Worm (Caenorhabditis elegans) whole organism, late embryonic: ENCODE results near the gene C14C11.7.

ENCODE experiments used
- K02D7.2 ChIP-seq: sonication (generic microtip); optimal IDR thresholded peaks from 2 replicates; lab custom pipeline; 2017; ENCODE audit warnings: mild to moderate bottlenecking, missing genetic modification characterization, missing compliant biosample characterization
- K09A11.1 ChIP-seq: sonication (generic microtip); optimal IDR thresholded peaks from 2 replicates; lab custom pipeline; 2017; ENCODE audit warnings: antibody characterized with exemption, mild to moderate bottlenecking, missing genetic modification characterization, missing compliant biosample characterization; ENCODE audit not compliant: insufficient read depth
- ahr-1 ChIP-seq: sonication (generic microtip); optimal IDR thresholded peaks from 2 replicates; lab custom pipeline; 2016; ENCODE audit warnings: missing genetic modification characterization, missing compliant biosample characterization
- ceh-14 ChIP-seq: sonication (generic microtip); optimal IDR thresholded peaks from 2 replicates; lab custom pipeline; 2016; ENCODE audit warnings: missing genotype, missing genetic modification characterization, missing compliant biosample characterization
- ceh-18 ChIP-seq: sonication (generic microtip); optimal IDR thresholded peaks from 2 replicates; lab custom pipeline; 2016; ENCODE audit warnings: missing genetic modification characterization, missing compliant biosample characterization
- ceh-2 ChIP-seq: sonication (generic microtip); optimal IDR thresholded peaks from 2 replicates; lab custom pipeline; 2016; ENCODE audit warnings: missing genotype, missing genetic modification characterization, missing compliant biosample characterization
- ceh-22 ChIP-seq: sonication (generic microtip); optimal IDR thresholded peaks from 2 replicates; lab custom pipeline; 2017; ENCODE audit warnings: missing biosample characterization, missing genetic modification characterization
- ceh-24 ChIP-seq: sonication (generic microtip); optimal IDR thresholded peaks from 2 replicates; lab custom pipeline; 2016; ENCODE audit warnings: mild to moderate bottlenecking, missing genetic modification characterization, missing compliant biosample characterization
- ceh-34 ChIP-seq: sonication (generic microtip); optimal IDR thresholded peaks from 2 replicates; lab custom pipeline; 2016; ENCODE audit warnings: mild to moderate bottlenecking, missing genetic modification characterization, missing compliant biosample characterization
- ceh-45 ChIP-seq: fragments of 200-800 bp; sonication (Bioruptor generic); IDR thresholded peaks from 2 replicates; pipeline ENCODE4 v1.3.6; 2022; ENCODE audit warnings: missing genetic modification reagents, missing genetic modification characterization, missing compliant biosample characterization
- ceh-6 ChIP-seq: fragments of 200-800 bp; sonication (Bioruptor generic); optimal IDR thresholded peaks from 2 replicates; lab custom pipeline; 2018; ENCODE audit warnings: mild to moderate bottlenecking, missing genetic modification characterization, missing compliant biosample characterization
- dmd-4 ChIP-seq: sonication (generic microtip); optimal IDR thresholded peaks from 2 replicates; lab custom pipeline; 2016; ENCODE audit warnings: borderline replicate concordance, missing genetic modification characterization, missing compliant biosample characterization
- elt-2 ChIP-seq: sonication (generic microtip); optimal IDR thresholded peaks from 2 replicates; lab custom pipeline; 2016; ENCODE audit warnings: missing genetic modification reagents, missing genetic modification characterization, missing compliant biosample characterization
- fax-1 ChIP-seq: sonication (generic microtip); optimal IDR thresholded peaks from 2 replicates; lab custom pipeline; 2016; ENCODE audit warnings: missing genotype, missing genetic modification characterization, missing compliant biosample characterization
- fkh-10 ChIP-seq: fragments of 150-350 bp; optimal IDR thresholded peaks from 2 replicates; lab custom pipeline; 2014; ENCODE audit warnings: missing biosample characterization, missing genetic modification reagents, missing genetic modification characterization
- hlh-8 ChIP-seq: sonication (generic microtip); optimal IDR thresholded peaks from 2 replicates; lab custom pipeline; 2016; ENCODE audit warnings: missing genotype, missing genetic modification characterization, missing compliant biosample characterization
- lin-11 ChIP-seq: fragments of 200-800 bp; sonication (Bioruptor generic); optimal IDR thresholded peaks from 2 replicates; lab custom pipeline; 2018; ENCODE audit warnings: mild to moderate bottlenecking, missing genetic modification characterization, missing compliant biosample characterization
- mec-3 ChIP-seq: sonication (generic microtip); optimal IDR thresholded peaks from 2 replicates; lab custom pipeline; 2016; ENCODE audit warnings: borderline replicate concordance, missing genetic modification characterization, missing compliant biosample characterization
- nfya-1 ChIP-seq: sonication (generic microtip); optimal IDR thresholded peaks from 2 replicates; lab custom pipeline; 2017; ENCODE audit warnings: missing genetic modification characterization, mild to moderate bottlenecking, missing compliant biosample characterization, antibody characterized with exemption, moderate library complexity
- nhr-11 ChIP-seq: fragments of 150-350 bp; optimal IDR thresholded peaks from 2 replicates; lab custom pipeline; 2014; ENCODE audit warnings: missing biosample characterization, missing genetic modification characterization
- nhr-232 ChIP-seq: sonication (generic microtip); optimal IDR thresholded peaks from 2 replicates; lab custom pipeline; 2016; ENCODE audit warnings: missing genetic modification characterization, missing compliant biosample characterization
- npax-4 ChIP-seq: sonication (generic microtip); optimal IDR thresholded peaks from 2 replicates; lab custom pipeline; 2016; ENCODE audit warnings: missing genetic modification characterization, missing compliant biosample characterization
- pat-9 ChIP-seq: fragments of 200-800 bp; sonication (Bioruptor generic); optimal IDR thresholded peaks from 2 replicates; lab custom pipeline; 2018; ENCODE audit warnings: mild to moderate bottlenecking, missing genetic modification characterization, moderate library complexity, missing compliant biosample characterization
- pax-1 ChIP-seq: fragments of 150-350 bp; optimal IDR thresholded peaks from 2 replicates; lab custom pipeline; 2014; ENCODE audit warnings: missing biosample characterization, missing genetic modification characterization
- pha-2 ChIP-seq: sonication (generic microtip); optimal IDR thresholded peaks from 2 replicates; lab custom pipeline; 2017; ENCODE audit warnings: mild to moderate bottlenecking, missing genetic modification characterization, missing compliant biosample characterization
- pqm-1 ChIP-seq: sonication (generic microtip); optimal IDR thresholded peaks from 2 replicates; lab custom pipeline; 2016; ENCODE audit warnings: missing genetic modification characterization, missing compliant biosample characterization
- pros-1 ChIP-seq: fragments of 150-350 bp; optimal IDR thresholded peaks from 2 replicates; lab custom pipeline; 2014; ENCODE audit warnings: missing biosample characterization, missing genetic modification reagents, missing genetic modification characterization
- ref-2 ChIP-seq: sonication (generic microtip); optimal IDR thresholded peaks from 2 replicates; lab custom pipeline; 2016; ENCODE audit warnings: missing genetic modification characterization, missing compliant biosample characterization
- rnt-1 ChIP-seq: sonication (generic microtip); optimal IDR thresholded peaks from 2 replicates; lab custom pipeline; 2016; ENCODE audit warnings: missing genetic modification characterization, missing compliant biosample characterization
- sdc-2 ChIP-seq: sonication (generic microtip); optimal IDR thresholded peaks from 2 replicates; lab custom pipeline; 2016; ENCODE audit warnings: missing genotype, missing genetic modification characterization, missing compliant biosample characterization
- syd-9 ChIP-seq: sonication (generic microtip); optimal IDR thresholded peaks from 2 replicates; lab custom pipeline; 2016; ENCODE audit warnings: mild to moderate bottlenecking, missing genetic modification characterization, moderate library complexity, missing compliant biosample characterization
- tbx-7 ChIP-seq: sonication (generic microtip); optimal IDR thresholded peaks from 2 replicates; lab custom pipeline; 2016; ENCODE audit warnings: missing genotype, missing genetic modification characterization, missing compliant biosample characterization
- ttx-3 ChIP-seq: sonication (generic microtip); optimal IDR thresholded peaks from 2 replicates; lab custom pipeline; 2016; ENCODE audit warnings: missing genetic modification reagents, missing genetic modification characterization, missing compliant biosample characterization
- unc-3 ChIP-seq, 2 experiments: fragments of 200-800 bp in 1 of 2; sonication (Bioruptor generic) in 1 of 2; sonication (generic microtip) in 1 of 2; conservative IDR thresholded peaks in 1 of 2; optimal IDR thresholded peaks in 1 of 2; 2 replicates each; pipeline versions ENCODE4 v1.3.6 to Lab custom; 2016 to 2022; ENCODE audit warnings: missing compliant biosample characterization in 2 of 2, missing genetic modification characterization in 2 of 2, missing genetic modification reagents in 1 of 2
- unc-42 ChIP-seq: sonication (generic microtip); optimal IDR thresholded peaks from 2 replicates; lab custom pipeline; 2016; ENCODE audit warnings: missing genotype, missing genetic modification characterization, missing compliant biosample characterization
- unc-55 ChIP-seq: sonication (generic microtip); optimal IDR thresholded peaks from 2 replicates; lab custom pipeline; 2017; ENCODE audit warnings: missing biosample characterization, missing genetic modification reagents, missing genetic modification characterization
- zip-5 ChIP-seq: sonication (generic microtip); optimal IDR thresholded peaks from 2 replicates; lab custom pipeline; 2016; ENCODE audit warnings: missing genetic modification characterization, missing compliant biosample characterization
- ztf-16 ChIP-seq: sonication (generic microtip); optimal IDR thresholded peaks from 2 replicates; lab custom pipeline; 2017; ENCODE audit warnings: missing genetic modification characterization, missing compliant biosample characterization

C14C11.7 gene

DNA sequence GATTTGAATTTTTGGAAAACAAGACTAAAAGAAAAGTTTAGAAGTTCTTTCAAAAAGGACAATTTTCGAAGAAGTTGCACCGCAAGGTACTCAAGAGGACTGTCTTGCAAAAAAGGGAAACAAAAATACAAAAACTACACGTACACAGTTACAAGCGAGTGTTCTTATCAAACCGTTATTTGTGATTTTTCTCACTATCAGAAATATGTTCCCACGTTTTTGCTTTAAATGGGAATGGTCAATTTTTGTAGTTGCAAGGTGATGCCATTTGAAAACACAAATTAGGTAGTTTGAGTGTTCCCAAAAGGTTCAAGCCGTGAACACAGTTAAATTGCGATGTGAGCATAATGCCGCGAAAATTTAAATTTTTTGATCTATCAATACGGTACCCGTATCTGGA lies 30.3 kb upstream of the C14C11.7 start:
- TF ChIP-seq dmd-4 (no peak), fkh-10 (no peak), pros-1 (tag; lab: Kevin White, UChicago) (no peak), mec-3 (no peak), nhr-232 (tag; lab: Kevin White, UChicago) (no peak), syd-9 (tag; lab: Kevin White, UChicago) (no peak)

DNA sequence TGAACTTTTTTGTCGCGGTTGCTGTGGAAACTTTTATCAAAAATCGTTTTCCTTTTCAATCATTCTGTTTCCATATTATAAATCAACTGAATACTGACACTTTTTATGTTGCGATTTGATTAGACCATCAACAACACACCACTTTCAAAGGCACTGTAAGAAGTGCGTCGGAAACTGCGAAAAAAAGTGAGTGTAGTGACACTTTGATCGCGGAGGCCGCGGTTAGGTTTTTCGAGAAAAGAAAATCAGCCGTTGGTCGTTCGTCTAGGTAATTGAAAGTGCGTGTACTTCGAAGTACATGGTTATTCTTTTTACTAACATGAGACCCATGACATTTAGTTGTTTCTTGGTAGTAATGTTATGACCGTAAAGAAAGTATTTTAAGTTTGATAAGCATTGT lies 29.7 kb upstream of the C14C11.7 start:
- no peak for TF ChIP-seq ceh-6 (GFP tag; lab: Kevin White, UChicago)

DNA sequence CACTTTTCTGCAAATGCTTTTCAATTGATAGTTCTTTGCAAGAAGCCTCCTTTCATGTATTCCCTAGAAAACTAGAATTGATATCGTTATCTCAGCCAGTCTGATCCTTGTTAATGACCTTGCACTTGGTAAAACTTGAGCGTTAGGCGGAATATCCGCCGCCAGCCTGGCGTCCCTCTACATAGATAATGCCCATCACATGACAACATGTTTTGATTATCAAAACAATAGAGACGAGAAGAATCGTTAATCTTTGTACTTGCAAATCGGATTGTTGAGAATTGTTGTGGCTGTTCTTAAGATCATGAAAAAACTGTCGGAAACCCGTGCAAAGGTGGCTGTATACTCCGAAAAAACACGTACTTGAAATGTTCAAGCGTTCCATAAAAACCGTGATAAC lies 27.7 kb upstream of the C14C11.7 start:
- TF ChIP-seq zip-5 (tag; lab: Kevin White, UChicago) (no peak), ceh-14 (tag; lab: Kevin White, UChicago) (no peak), rnt-1 (tag; lab: Kevin White, UChicago) (no peak)

- TF ChIP-seq pqm-1 (tag; lab: Kevin White, UChicago) (no peak), nhr-11 (tag; lab: Kevin White, UChicago) (no peak), sdc-2 (tag; lab: Kevin White, UChicago) (no peak), ref-2 (tag; lab: Kevin White, UChicago) (no peak), ceh-24 (tag; lab: Kevin White, UChicago) (no peak), npax-4 (tag; lab: Kevin White, UChicago) (no peak), ceh-18 (no peak)
- TF ChIP-seq, all 69 proteins: peak for 0
These were observed 25.9 kb upstream of the C14C11.7 start, which contains the start of gene F25B4.8 for ce11 chrV:5691665-5692407. Gene F25B4.8 (minus strand): TSS chrV:5691715.

ce11 chrV:5687115-5687979 lies 21.5 kb upstream of the C14C11.7 start, which contains the start of gene F25B4.7:
Gene F25B4.7 (minus strand): TSS chrV:5687226.
- TF ChIP-seq ceh-34 (tag; lab: Kevin White, UChicago) (no peak), unc-42 (tag; lab: Kevin White, UChicago) (peak; percentile 11)
- TF ChIP-seq, all 69 proteins: peak for 1

DNA sequence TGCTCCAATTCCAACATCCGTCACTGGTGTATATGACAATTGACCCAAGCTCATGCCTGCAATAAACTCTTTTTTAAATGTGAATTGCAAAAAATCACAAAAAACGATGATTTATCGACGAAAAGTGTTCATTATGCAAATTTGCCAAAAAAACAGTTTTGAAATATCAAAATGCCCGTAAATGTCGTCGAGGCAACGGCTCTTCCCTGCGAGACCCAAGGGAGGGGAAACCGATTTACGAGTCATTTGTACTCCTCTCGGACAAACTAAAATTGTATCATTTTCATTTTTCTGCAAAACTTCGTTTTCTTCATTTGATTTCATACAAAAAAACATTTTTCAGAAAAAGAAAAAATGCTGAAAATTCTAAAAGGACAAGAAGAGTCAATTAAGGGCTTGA lies 18.6 kb upstream of the C14C11.7 start, which contains the start of the genes hmgs-1 and F25B4.4:
Gene hmgs-1 (minus strand): TSS at position 56 of the 400 bp plus-strand sequence.
Gene F25B4.4 (plus strand): TSS at position 340 of the 400 bp plus-strand sequence.
- peak; percentile 83 for TF ChIP-seq unc-42 (tag; lab: Kevin White, UChicago)
- peak; percentile 69 for TF ChIP-seq rnt-1 (tag; lab: Kevin White, UChicago)
- peak; percentile 29 for TF ChIP-seq unc-55 (GFP tag; lab: Kevin White, UChicago)
- TF ChIP-seq pros-1 (tag; lab: Kevin White, UChicago): no peak
- no peak for TF ChIP-seq tbx-7 (tag; lab: Kevin White, UChicago)
- TF ChIP-seq fax-1 (tag; lab: Kevin White, UChicago): no peak
- peak; percentile 35 for TF ChIP-seq pax-1 (tag; lab: Kevin White, UChicago)
- TF ChIP-seq ceh-45: no peak
- peak; percentile 56 for TF ChIP-seq ref-2 (tag; lab: Kevin White, UChicago)
- TF ChIP-seq lin-11 (tag; lab: Kevin White, UChicago): no peak
- no peak for TF ChIP-seq npax-4 (tag; lab: Kevin White, UChicago)
- TF ChIP-seq pha-2 (tag; lab: Kevin White, UChicago): no peak
- TF ChIP-seq ceh-6 (GFP tag; lab: Kevin White, UChicago): no peak
- no peak for TF ChIP-seq pat-9 (tag; lab: Kevin White, UChicago)
- TF ChIP-seq sdc-2 (tag; lab: Kevin White, UChicago): no peak
- TF ChIP-seq ztf-16: no peak
- no peak for TF ChIP-seq ceh-22 (tag; lab: Kevin White, UChicago)
- TF ChIP-seq ceh-34 (tag; lab: Kevin White, UChicago): peak; percentile 25
- TF ChIP-seq unc-3 (GFP tag; conservative IDR thresholded peaks at IDR 0.05; lab: Robert Waterston, UW): no peak
- no peak for TF ChIP-seq unc-3 (tag; optimal IDR thresholded peaks at IDR 0.05; lab: Kevin White, UChicago)
- no peak for TF ChIP-seq K02D7.2 (tag; lab: Kevin White, UChicago)
- TF ChIP-seq nfya-1 (tag; lab: Kevin White, UChicago): peak; percentile 81
- TF ChIP-seq ceh-2 (tag; lab: Kevin White, UChicago): peak; percentile 13
- peak; percentile 9 for TF ChIP-seq K09A11.1
- TF ChIP-seq ahr-1 (tag; lab: Kevin White, UChicago): no peak
- TF ChIP-seq elt-2 (tag; lab: Kevin White, UChicago): peak; percentile 23
- peak; percentile 83 for TF ChIP-seq ceh-18
- TF ChIP-seq ttx-3 (tag; lab: Kevin White, UChicago): no peak
- TF ChIP-seq hlh-8: no peak
